Fruit fly (Drosophila melanogaster): ENCODE measurements around the gene Mdh1.

dm6 chr2L:10364229-10364628, 31.9 kb downstream of the Mdh1 start, which contains the start of gene lft:
- TF ChIP-seq CG8478 (optimal IDR thresholded peaks at IDR 0.05), result no peak
- TF ChIP-seq CTCF (optimal IDR thresholded peaks at IDR 0.05), result no peak

All from S2 (cell line).